Fruit fly (Drosophila melanogaster) whole organism, embryonic: Measurements from ENCODE around the gene pyd.

Source experiments
- Ada2b ChIP-seq: fragments of 200-800 bp; sonication (Bioruptor generic); IDR thresholded peaks from 2 replicates; pipeline ENCODE4 v1.3.6; 2022; ENCODE audit warnings: missing biosample characterization, missing genetic modification characterization
- Bdp1 ChIP-seq: fragments of 200-800 bp; sonication (Bioruptor generic); optimal IDR thresholded peaks from 3 replicates; lab custom pipeline; 2016; ENCODE audit warnings: missing biosample characterization, missing genetic modification characterization
- CG10321 ChIP-seq: fragments of 200-800 bp; sonication (Bioruptor generic); IDR thresholded peaks from 2 replicates; pipeline ENCODE4 v1.3.6; 2022; ENCODE audit warnings: missing biosample characterization, missing genetic modification characterization
- CG10959 ChIP-seq: fragments of 200-800 bp; sonication (Bioruptor generic); IDR thresholded peaks from 2 replicates; pipeline ENCODE4 v1.3.6; 2022; ENCODE audit warnings: missing biosample characterization, missing genetic modification characterization
- CG12155 ChIP-seq: fragments of 200-800 bp; sonication (Bioruptor generic); optimal IDR thresholded peaks from 3 replicates; lab custom pipeline; 2016; ENCODE audit warnings: missing biosample characterization, missing genetic modification characterization
- CG12942 ChIP-seq: fragments of 200-800 bp; sonication (Bioruptor generic); optimal IDR thresholded peaks from 3 replicates; lab custom pipeline; 2016; ENCODE audit warnings: missing biosample characterization, missing genetic modification characterization
- CG13624 ChIP-seq: fragments of 200-800 bp; sonication (Bioruptor generic); optimal IDR thresholded peaks from 2 replicates; lab custom pipeline; 2016; ENCODE audit warnings: missing biosample characterization, missing genetic modification characterization
- CG14965 ChIP-seq: fragments of 200-800 bp; sonication (Bioruptor generic); optimal IDR thresholded peaks from 2 replicates; lab custom pipeline; 2016; ENCODE audit warnings: missing biosample characterization, missing genetic modification characterization, borderline replicate concordance
- CG15601 ChIP-seq: fragments of 200-800 bp; sonication (Bioruptor generic); optimal IDR thresholded peaks from 3 replicates; lab custom pipeline; 2019; ENCODE audit warnings: missing biosample characterization, mild to moderate bottlenecking, missing genetic modification characterization, moderate library complexity
- CG1603 ChIP-seq: fragments of 200-800 bp; sonication (Bioruptor generic); optimal IDR thresholded peaks from 2 replicates; lab custom pipeline; 2019; ENCODE audit warnings: missing biosample characterization, mild to moderate bottlenecking, missing genetic modification characterization, moderate library complexity
- CG17829 ChIP-seq: fragments of 200-800 bp; optimal IDR thresholded peaks from 2 replicates; lab custom pipeline; 2019; ENCODE audit warnings: missing biosample characterization, mild to moderate bottlenecking, missing genetic modification characterization, moderate library complexity
- CG18262 ChIP-seq: fragments of 200-800 bp; optimal IDR thresholded peaks from 3 replicates; lab custom pipeline; 2019; ENCODE audit warnings: missing biosample characterization, mild to moderate bottlenecking, missing genetic modification characterization, moderate library complexity
- CG2889 ChIP-seq: fragments of 200-800 bp; sonication (Bioruptor generic); IDR thresholded peaks from 3 replicates; pipeline ENCODE4 v1.3.6; 2022; ENCODE audit warnings: missing biosample characterization, missing genetic modification characterization
- CG33213 ChIP-seq: fragments of 200-800 bp; sonication (Bioruptor generic); optimal IDR thresholded peaks from 3 replicates; lab custom pipeline; 2016; ENCODE audit warnings: missing biosample characterization, missing genetic modification characterization
- CG34376 ChIP-seq: fragments of 200-800 bp; sonication (Bioruptor generic); optimal IDR thresholded peaks from 2 replicates; lab custom pipeline; 2018; ENCODE audit warnings: missing biosample characterization, mild to moderate bottlenecking, missing genetic modification characterization
- CG4404 ChIP-seq: fragments of 200-800 bp; sonication (Bioruptor generic); IDR thresholded peaks from 2 replicates; pipeline ENCODE4 v1.3.6; 2022; ENCODE audit warnings: missing biosample characterization, missing genetic modification characterization
- CG8281 ChIP-seq: fragments of 200-800 bp; sonication (Bioruptor generic); optimal IDR thresholded peaks from 2 replicates; lab custom pipeline; 2018; ENCODE audit warnings: missing biosample characterization, mild to moderate bottlenecking, missing genetic modification characterization, moderate library complexity
- Camta ChIP-seq: fragments of 200-800 bp; sonication (Bioruptor generic); optimal IDR thresholded peaks from 2 replicates; lab custom pipeline; 2016; ENCODE audit warnings: missing biosample characterization, missing genetic modification characterization
- CoRest ChIP-seq: fragments of 200-800 bp; sonication (Bioruptor generic); optimal IDR thresholded peaks from 3 replicates; lab custom pipeline; 2018; ENCODE audit warnings: missing biosample characterization, mild to moderate bottlenecking, missing genetic modification characterization, moderate library complexity
- Drgx ChIP-seq: fragments of 200-800 bp; sonication (Bioruptor generic); IDR thresholded peaks from 2 replicates; pipeline ENCODE4 v1.3.6; 2022; ENCODE audit warnings: missing biosample characterization, missing genetic modification characterization
- Fer1 ChIP-seq: fragments of 200-800 bp; sonication (Bioruptor generic); optimal IDR thresholded peaks from 2 replicates; lab custom pipeline; 2017; ENCODE audit warnings: missing biosample characterization, mild to moderate bottlenecking, missing genetic modification characterization
- Gug ChIP-seq: fragments of 200-800 bp; sonication (Bioruptor generic); IDR thresholded peaks from 4 replicates; pipeline ENCODE4 v1.3.6; 2022; ENCODE audit warnings: missing biosample characterization, missing genetic modification characterization
- HHEX ChIP-seq: fragments of 200-800 bp; sonication (Bioruptor generic); optimal IDR thresholded peaks from 3 replicates; lab custom pipeline; 2017; ENCODE audit warnings: missing biosample characterization, mild to moderate bottlenecking, missing genetic modification characterization, missing genetic modification reagents
- HLH54F ChIP-seq: fragments of 200-800 bp; sonication (Bioruptor generic); optimal IDR thresholded peaks from 3 replicates; lab custom pipeline; 2016; ENCODE audit warnings: missing biosample characterization, missing genetic modification characterization
- Med ChIP-seq: fragments of 200-800 bp; sonication (Bioruptor generic); peaks from one replicate; lab custom pipeline; 2016; ENCODE audit warnings: missing biosample characterization, missing genetic modification characterization, mild to moderate bottlenecking, inconsistent platforms, moderate library complexity
- NK7.1 ChIP-seq: fragments of 200-800 bp; sonication (Bioruptor generic); optimal IDR thresholded peaks from 3 replicates; lab custom pipeline; 2016; ENCODE audit warnings: missing biosample characterization, missing genetic modification characterization
- Oli ChIP-seq: fragments of 200-800 bp; sonication (Bioruptor generic); optimal IDR thresholded peaks from 2 replicates; lab custom pipeline; 2018; ENCODE audit warnings: missing biosample characterization, mild to moderate bottlenecking, missing genetic modification characterization, moderate library complexity
- Opbp ChIP-seq: fragments of 200-800 bp; sonication (Bioruptor generic); IDR thresholded peaks from 3 replicates; pipeline ENCODE4 v1.3.6; 2022; ENCODE audit warnings: missing biosample characterization, missing genetic modification characterization; ENCODE audit not compliant: partially characterized antibody
- Rx ChIP-seq: fragments of 200-800 bp; sonication (Bioruptor generic); IDR thresholded peaks from 2 replicates; pipeline ENCODE4 v1.3.6; 2022; ENCODE audit warnings: missing biosample characterization, missing genetic modification characterization
- Vsx1 ChIP-seq: fragments of 200-800 bp; sonication (Bioruptor generic); optimal IDR thresholded peaks from 2 replicates; lab custom pipeline; 2017; ENCODE audit warnings: missing biosample characterization, mild to moderate bottlenecking, missing genetic modification characterization, missing genetic modification reagents
- amos ChIP-seq: fragments of 200-800 bp; sonication (Bioruptor generic); IDR thresholded peaks from 2 replicates; pipeline ENCODE4 v1.3.6; 2022; ENCODE audit warnings: missing biosample characterization, missing genetic modification characterization; ENCODE audit not compliant: partially characterized antibody
- bsh ChIP-seq, 2 experiments: fragments of 200-800 bp; sonication (Bioruptor generic); optimal IDR thresholded peaks; 2 replicates each; lab custom pipeline; 2017 to 2018; ENCODE audit warnings: mild to moderate bottlenecking in 2 of 2, missing biosample characterization in 2 of 2, missing genetic modification characterization in 2 of 2, moderate library complexity in 1 of 2
- cato ChIP-seq: fragments of 200-800 bp; sonication (Bioruptor generic); optimal IDR thresholded peaks from 2 replicates; lab custom pipeline; 2016; ENCODE audit warnings: missing biosample characterization, missing genetic modification characterization, borderline replicate concordance
- da ChIP-seq: fragments of 200-800 bp; sonication (Bioruptor generic); optimal IDR thresholded peaks from 2 replicates; lab custom pipeline; 2016; ENCODE audit warnings: missing biosample characterization, missing genetic modification characterization
- dati ChIP-seq: fragments of 200-800 bp; sonication (Bioruptor generic); IDR thresholded peaks from 2 replicates; pipeline ENCODE4 v1.3.6; 2022; ENCODE audit warnings: missing biosample characterization, missing genetic modification characterization
- esg ChIP-seq: fragments of 200-800 bp; sonication (Bioruptor generic); conservative IDR thresholded peaks from 2 replicates; pipeline ENCODE4 v1.3.6; 2022; ENCODE audit warnings: missing biosample characterization, missing genetic modification characterization
- gem ChIP-seq: fragments of 200-800 bp; sonication (Bioruptor generic); optimal IDR thresholded peaks from 2 replicates; lab custom pipeline; 2019; ENCODE audit warnings: missing biosample characterization, mild to moderate bottlenecking, missing genetic modification characterization, moderate library complexity
- gsb ChIP-seq: fragments of 200-800 bp; sonication (Bioruptor generic); IDR thresholded peaks from 2 replicates; pipeline ENCODE4 v1.3.6; 2022; ENCODE audit warnings: missing biosample characterization, missing genetic modification characterization
- maf-S ChIP-seq: fragments of 200-800 bp; sonication (Bioruptor generic); optimal IDR thresholded peaks from 2 replicates; lab custom pipeline; 2016; ENCODE audit warnings: missing biosample characterization, missing genetic modification characterization
- mam ChIP-seq: fragments of 200-800 bp; sonication (Bioruptor generic); optimal IDR thresholded peaks from 3 replicates; lab custom pipeline; 2016; ENCODE audit warnings: missing biosample characterization, missing genetic modification characterization
- mirr ChIP-seq: fragments of 200-800 bp; sonication (Bioruptor generic); optimal IDR thresholded peaks from 3 replicates; lab custom pipeline; 2018; ENCODE audit warnings: missing biosample characterization, mild to moderate bottlenecking, missing genetic modification characterization
- nerfin-2 ChIP-seq: fragments of 200-800 bp; sonication (Bioruptor generic); IDR thresholded peaks from 2 replicates; pipeline ENCODE4 v1.3.6; 2022; ENCODE audit warnings: missing biosample characterization, missing genetic modification characterization; ENCODE audit not compliant: partially characterized antibody
- nom ChIP-seq: fragments of 200-800 bp; sonication (Bioruptor generic); optimal IDR thresholded peaks from 2 replicates; lab custom pipeline; 2017; ENCODE audit warnings: missing biosample characterization, missing genetic modification characterization, mild to moderate bottlenecking, moderate library complexity, missing genetic modification reagents
- schlank ChIP-seq: fragments of 200-800 bp; sonication (Bioruptor generic); optimal IDR thresholded peaks from 2 replicates; lab custom pipeline; 2018; ENCODE audit warnings: missing biosample characterization, mild to moderate bottlenecking, missing genetic modification characterization
- sna ChIP-seq: fragments of 200-800 bp; sonication (Bioruptor generic); IDR thresholded peaks from 2 replicates; pipeline ENCODE4 v1.3.6; 2022; ENCODE audit warnings: missing biosample characterization, missing genetic modification characterization; ENCODE audit not compliant: partially characterized antibody
- sr ChIP-seq: fragments of 200-800 bp; sonication (Bioruptor generic); IDR thresholded peaks from 3 replicates; pipeline ENCODE4 v1.3.6; 2022; ENCODE audit warnings: missing biosample characterization, missing genetic modification characterization
- zf30C ChIP-seq: fragments of 200-800 bp; sonication (Bioruptor generic); optimal IDR thresholded peaks from 3 replicates; lab custom pipeline; 2018; ENCODE audit warnings: missing biosample characterization, mild to moderate bottlenecking, missing genetic modification characterization

The pyd gene

DNA sequence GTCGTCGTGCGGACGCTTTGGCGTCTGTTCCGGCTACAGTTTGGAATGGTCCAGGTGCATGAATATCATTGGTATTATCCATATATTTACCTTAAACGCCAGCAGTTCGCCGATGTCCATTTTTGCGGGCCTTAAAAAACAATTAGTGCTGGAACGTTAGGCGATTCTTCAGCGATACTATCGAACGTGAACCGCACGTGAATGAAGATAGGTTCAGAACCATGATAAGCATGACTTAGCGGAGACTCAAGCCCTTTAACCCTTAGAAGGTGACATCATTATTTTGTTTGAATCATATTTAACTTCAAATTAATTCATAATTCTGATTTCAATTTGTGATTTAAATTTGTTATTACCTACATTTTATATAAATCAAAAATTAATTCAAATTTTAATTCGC lies 13.2 kb upstream of the pyd start, which contains the start of gene CG11964 (continued):
- TF ChIP-seq CG4404 (GFP tag; lab: Robert Waterston, UW) = no peak
- no peak for TF ChIP-seq zf30C
- no peak for TF ChIP-seq CG14965
- TF ChIP-seq gem = peak; percentile 67
- TF ChIP-seq Gug (GFP tag; lab: Robert Waterston, UW) = peak; percentile 79; the same call in 2 of the 4 replicates
- TF ChIP-seq sr (GFP tag; lab: Robert Waterston, UW) = no peak
- TF ChIP-seq NK7.1 (GFP tag; lab: Kevin White, UChicago) = no peak
- TF ChIP-seq CG15601 (tag; lab: Kevin White, UChicago) = peak; percentile 39
- TF ChIP-seq maf-S = peak; percentile 33
- no peak for TF ChIP-seq schlank (tag; lab: Kevin White, UChicago)
- no peak for TF ChIP-seq CG10321
- TF ChIP-seq da (GFP tag; lab: Kevin White, UChicago) = no peak
- TF ChIP-seq CG1603 = peak; percentile 92
- peak; percentile 34 for TF ChIP-seq CG18262
- TF ChIP-seq CG10959 (GFP tag; lab: Robert Waterston, UW) = peak; percentile 100
- peak; percentile 70 for TF ChIP-seq HLH54F (GFP tag; lab: Kevin White, UChicago)
- TF ChIP-seq CoRest (tag; lab: Kevin White, UChicago) = peak; percentile 68
- TF ChIP-seq CG33213 (GFP tag; lab: Kevin White, UChicago) = peak; percentile 87
- no peak for TF ChIP-seq CG34376 (GFP tag; lab: Kevin White, UChicago)
- 0 out of 2 replicates have a peak, but pooled peaks have one; percentile 13 for TF ChIP-seq Rx (GFP tag; lab: Robert Waterston, UW)
- no peak for TF ChIP-seq HHEX (GFP tag; lab: Kevin White, UChicago)
- peak; percentile 98 for TF ChIP-seq sna (GFP tag; lab: Robert Waterston, UW)
- no peak for TF ChIP-seq cato (GFP tag; lab: Kevin White, UChicago)
- TF ChIP-seq Vsx1 (GFP tag; lab: Kevin White, UChicago) = no peak
- TF ChIP-seq CG12155 = peak; percentile 62
- TF ChIP-seq, all 482 proteins: peak for 257

DNA sequence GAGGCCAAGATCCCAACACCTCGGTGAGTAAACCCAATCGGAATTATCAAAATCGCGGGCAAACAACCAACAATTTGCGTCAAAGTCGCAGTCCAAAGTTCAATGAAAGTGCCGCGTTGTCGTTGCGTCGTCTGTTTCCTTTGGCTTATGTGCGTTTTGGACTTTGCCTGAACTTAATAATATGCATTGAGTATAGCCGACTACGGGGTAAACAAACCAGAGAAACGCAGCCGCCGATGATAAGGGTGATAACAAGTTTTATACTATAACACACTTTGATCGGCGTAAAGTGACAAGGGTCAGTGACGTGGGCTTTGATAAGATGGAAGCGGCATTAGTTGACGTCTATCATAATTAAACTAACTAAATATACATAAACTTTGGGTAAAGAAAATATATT lies 8.1 kb upstream of the pyd start:
- TF ChIP-seq CG34376 (GFP tag; lab: Kevin White, UChicago) (peak; percentile 22), Med (GFP tag; lab: Kevin White, UChicago) (peak; percentile 53), esg (GFP tag; lab: Robert Waterston, UW) (no peak), mirr (peak; percentile 30), nerfin-2 (GFP tag; lab: Robert Waterston, UW) (no peak), nom (GFP tag; lab: Kevin White, UChicago) (peak; percentile 97), Drgx (peak; percentile 19; the same call in 1 of the 2 replicates), bsh (GFP tag; optimal IDR thresholded peaks at IDR 0.05; lab: Kevin White, UChicago) (peak in 1 of 2 experiments; percentile 85)
- TF ChIP-seq, all 482 proteins: peak for 6

DNA sequence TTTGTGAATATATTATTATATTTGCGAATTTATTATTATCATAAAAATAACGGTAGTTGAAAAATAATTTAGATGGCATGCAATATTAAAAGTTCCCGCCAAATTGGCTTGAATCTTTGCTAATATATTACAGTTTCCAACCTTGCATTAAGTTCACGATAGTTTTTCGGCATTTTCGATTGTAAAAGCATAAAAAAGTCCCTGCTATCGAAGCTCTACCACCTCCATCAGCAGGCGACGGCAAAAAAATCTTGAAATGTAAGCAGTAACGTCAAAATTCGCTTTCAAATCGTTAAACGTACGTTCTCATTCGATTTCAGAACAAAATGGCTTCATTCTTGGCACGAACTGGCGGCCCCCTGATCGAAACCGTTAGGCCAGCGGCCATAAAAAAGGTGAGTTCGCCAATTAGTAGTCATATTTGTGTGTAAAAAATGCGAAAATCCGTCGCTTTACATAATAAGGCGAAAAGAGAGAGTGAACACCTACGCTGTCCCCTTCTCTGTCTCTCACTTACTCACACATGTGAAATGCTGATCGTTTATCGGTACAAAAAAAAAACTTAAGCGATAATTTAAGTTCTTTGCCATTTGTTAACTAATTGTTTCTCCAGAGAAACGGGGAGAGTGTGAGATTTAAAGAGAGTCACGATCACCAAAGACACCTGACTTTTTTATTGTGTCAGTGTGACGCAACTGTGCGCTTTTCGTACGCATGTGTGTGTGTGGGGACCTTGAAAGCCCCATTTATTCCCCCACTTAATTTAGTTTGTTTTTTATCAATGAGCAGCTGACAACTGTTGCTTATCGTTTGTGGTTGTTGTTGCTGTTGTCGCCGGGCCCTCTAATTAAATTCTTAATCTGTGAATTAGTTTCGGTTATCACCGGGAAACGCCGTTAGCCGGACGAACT lies 7.1 kb upstream of the pyd start, which contains the start of gene ScsbetaA:
TSS of gene ScsbetaA (plus strand) at position 231 of the 911 bp plus-strand sequence.
- no peak for TF ChIP-seq gsb (GFP tag; lab: Robert Waterston, UW)
- no peak for TF ChIP-seq CG8281
- TF ChIP-seq Bdp1 (GFP tag; lab: Kevin White, UChicago) = no peak
- TF ChIP-seq cato (GFP tag; lab: Kevin White, UChicago) = no peak
- TF ChIP-seq Camta (GFP tag; lab: Kevin White, UChicago) = no peak
- no peak for TF ChIP-seq Ada2b (GFP tag; lab: Robert Waterston, UW)
- no peak for TF ChIP-seq schlank (tag; lab: Kevin White, UChicago)
- no peak for TF ChIP-seq dati (GFP tag; lab: Robert Waterston, UW)
- no peak for TF ChIP-seq CG13624 (GFP tag; lab: Kevin White, UChicago)
- TF ChIP-seq CG17829 = peak; percentile 33
- peak; percentile 85 for TF ChIP-seq Opbp (GFP tag; lab: Robert Waterston, UW)
- TF ChIP-seq mam = no peak
- peak; percentile 2 for TF ChIP-seq Fer1 (GFP tag; lab: Kevin White, UChicago)
- no peak for TF ChIP-seq Oli (tag; lab: Kevin White, UChicago)
- no peak for TF ChIP-seq CG12942 (GFP tag; lab: Kevin White, UChicago)
- peak; percentile 88; the same call in 1 of the 2 replicates for TF ChIP-seq amos (GFP tag; lab: Robert Waterston, UW)
- no peak for TF ChIP-seq CG2889 (GFP tag; lab: Robert Waterston, UW)
